Worm (Caenorhabditis elegans) whole organism, L1 larva: Measurements from ENCODE around the gene C02F5.13.

Source experiments
- F16B12.6 ChIP-seq: fragments of 150-350 bp; optimal IDR thresholded peaks from 2 replicates; lab custom pipeline; 2014; ENCODE audit warnings: missing biosample characterization, missing genetic modification characterization
- alr-1 ChIP-seq: fragments of 200-800 bp; sonication (Bioruptor generic); optimal IDR thresholded peaks from 2 replicates; lab custom pipeline; 2018; ENCODE audit warnings: borderline replicate concordance, mild to moderate bottlenecking, missing genetic modification characterization, missing compliant biosample characterization
- ama-1 ChIP-seq: fragments of 150-350 bp; optimal IDR thresholded peaks from 2 replicates; lab custom pipeline; 2014
- blmp-1 ChIP-seq: fragments of 150-350 bp; optimal IDR thresholded peaks from 2 replicates; lab custom pipeline; 2014; ENCODE audit warnings: missing biosample characterization, missing genetic modification characterization
- ceh-8 ChIP-seq: fragments of 200-800 bp; sonication (Bioruptor generic); optimal IDR thresholded peaks from 2 replicates; lab custom pipeline; 2018; ENCODE audit warnings: mild to moderate bottlenecking, missing genetic modification characterization, moderate library complexity, missing compliant biosample characterization
- ceh-82 ChIP-seq, 3 experiments: fragments of 150-350 bp in 1 of 3; sonication (generic microtip) in 2 of 3; optimal IDR thresholded peaks; 2 replicates each; lab custom pipeline; 2014 to 2017; ENCODE audit warnings: missing biosample characterization in 3 of 3, missing genetic modification characterization in 3 of 3
- ceh-88 ChIP-seq: fragments of 200-800 bp; sonication (Bioruptor generic); IDR thresholded peaks from 2 replicates; pipeline ENCODE4 v1.3.6; 2022; ENCODE audit warnings: missing genetic modification characterization, missing compliant biosample characterization
- ceh-90 ChIP-seq: sonication (generic microtip); optimal IDR thresholded peaks from 2 replicates; lab custom pipeline; 2016; ENCODE audit warnings: missing genetic modification characterization, missing compliant biosample characterization
- dpl-1 ChIP-seq, 3 experiments: fragments of 150-350 bp in 2 of 3; sonication (generic microtip) in 1 of 3; optimal IDR thresholded peaks; 2 replicates each; lab custom pipeline; 2014 to 2017; ENCODE audit warnings: missing biosample characterization in 3 of 3, missing genetic modification characterization in 3 of 3, missing genetic modification reagents in 3 of 3
- efl-1 ChIP-seq, 4 experiments: fragments of 150-350 bp; optimal IDR thresholded peaks in 3 of 4; peaks in 1 of 4; 1 replicate in 1 of 4; 2 replicates in 3 of 4; lab custom pipeline; 2014; ENCODE audit warnings: missing biosample characterization in 2 of 4, missing genetic modification characterization in 2 of 4, missing genetic modification reagents in 2 of 4
- egl-13 ChIP-seq: sonication (generic microtip); optimal IDR thresholded peaks from 2 replicates; lab custom pipeline; 2016; ENCODE audit warnings: missing genotype, missing genetic modification reagents, missing genetic modification characterization, missing compliant biosample characterization
- elt-3 ChIP-seq, 6 experiments: fragments of 150-350 bp in 1 of 6; sonication (generic microtip); optimal IDR thresholded peaks; 2 replicates each; lab custom pipeline; 2017 to 2018; ENCODE audit warnings: missing biosample characterization in 6 of 6, missing genetic modification characterization in 6 of 6, inconsistent platforms in 1 of 6
- ets-5 ChIP-seq: fragments of 200-800 bp; sonication (Bioruptor generic); IDR thresholded peaks from 2 replicates; pipeline ENCODE4 v1.3.6; 2022; ENCODE audit warnings: missing genetic modification characterization, missing compliant biosample characterization
- fkh-10 ChIP-seq: sonication (generic microtip); optimal IDR thresholded peaks from 2 replicates; lab custom pipeline; 2017; ENCODE audit warnings: missing biosample characterization, missing genetic modification reagents, missing genetic modification characterization
- fkh-4 ChIP-seq: sonication (generic microtip); optimal IDR thresholded peaks from 2 replicates; lab custom pipeline; 2016; ENCODE audit warnings: missing compliant biosample characterization, missing genetic modification characterization, borderline replicate concordance
- jun-1 ChIP-seq: fragments of 150-350 bp; optimal IDR thresholded peaks from 2 replicates; lab custom pipeline; 2014; ENCODE audit warnings: missing biosample characterization, missing genetic modification reagents, missing genetic modification characterization
- lin-13 ChIP-seq: fragments of 150-350 bp; optimal IDR thresholded peaks from 2 replicates; lab custom pipeline; 2014; ENCODE audit warnings: missing biosample characterization, missing genetic modification reagents, missing genetic modification characterization
- lin-14 ChIP-seq: fragments of 200-800 bp; sonication (Bioruptor generic); optimal IDR thresholded peaks from 2 replicates; lab custom pipeline; 2018; ENCODE audit warnings: mild to moderate bottlenecking, missing genetic modification characterization, moderate library complexity, missing compliant biosample characterization
- lin-15B ChIP-seq: fragments of 150-350 bp; sonication (generic microtip); optimal IDR thresholded peaks from 3 replicates; lab custom pipeline; 2014; ENCODE audit warnings: missing biosample characterization, missing genetic modification characterization
- lin-35 ChIP-seq, 2 experiments: fragments of 150-350 bp; optimal IDR thresholded peaks; 2 replicates each; lab custom pipeline; 2014; ENCODE audit warnings: missing biosample characterization in 2 of 2, missing genetic modification characterization in 2 of 2, missing genetic modification reagents in 2 of 2
- lir-3 ChIP-seq: sonication (generic microtip); optimal IDR thresholded peaks from 2 replicates; lab custom pipeline; 2016; ENCODE audit warnings: mild to moderate bottlenecking, missing genetic modification characterization, moderate library complexity, missing compliant biosample characterization; ENCODE audit not compliant: poor library complexity
- lsy-2 ChIP-seq, 2 experiments: fragments of 150-350 bp; optimal IDR thresholded peaks; 2 replicates each; lab custom pipeline; 2014; ENCODE audit warnings: missing biosample characterization in 2 of 2, missing genetic modification characterization in 2 of 2
- nhr-12 ChIP-seq: sonication (generic microtip); optimal IDR thresholded peaks from 2 replicates; lab custom pipeline; 2017; ENCODE audit warnings: missing biosample characterization, missing genetic modification characterization
- nhr-20 ChIP-seq: sonication (generic microtip); optimal IDR thresholded peaks from 2 replicates; lab custom pipeline; 2016; ENCODE audit warnings: mild to moderate bottlenecking, missing genetic modification characterization, missing compliant biosample characterization
- nhr-237 ChIP-seq: fragments of 150-350 bp; optimal IDR thresholded peaks from 2 replicates; lab custom pipeline; 2014; ENCODE audit warnings: missing biosample characterization, missing genetic modification characterization
- nhr-28 ChIP-seq: fragments of 150-350 bp; optimal IDR thresholded peaks from 2 replicates; lab custom pipeline; 2014; ENCODE audit warnings: missing biosample characterization, missing genetic modification characterization
- nhr-47 ChIP-seq: sonication (generic microtip); optimal IDR thresholded peaks from 2 replicates; lab custom pipeline; 2016; ENCODE audit warnings: mild to moderate bottlenecking, missing genetic modification characterization, moderate library complexity, missing compliant biosample characterization
- nhr-71 ChIP-seq: sonication (generic microtip); optimal IDR thresholded peaks from 2 replicates; lab custom pipeline; 2016; ENCODE audit warnings: mild to moderate bottlenecking, missing genetic modification characterization, moderate library complexity, missing compliant biosample characterization
- nhr-77 ChIP-seq: fragments of 150-350 bp; optimal IDR thresholded peaks from 2 replicates; lab custom pipeline; 2014; ENCODE audit warnings: missing biosample characterization, missing genetic modification characterization
- pqm-1 ChIP-seq: sonication (generic microtip); optimal IDR thresholded peaks from 3 replicates; lab custom pipeline; 2017; ENCODE audit warnings: missing biosample characterization, missing genetic modification characterization
- rnt-1 ChIP-seq: sonication (generic microtip); optimal IDR thresholded peaks from 2 replicates; lab custom pipeline; 2016; ENCODE audit warnings: mild to moderate bottlenecking, missing genetic modification characterization, moderate library complexity, missing compliant biosample characterization
- snpc-4 ChIP-seq: fragments of 150-350 bp; optimal IDR thresholded peaks from 2 replicates; lab custom pipeline; 2014; ENCODE audit warnings: missing biosample characterization, missing genetic modification characterization
- snu-23 ChIP-seq: sonication (generic microtip); optimal IDR thresholded peaks from 2 replicates; lab custom pipeline; 2016; ENCODE audit warnings: missing genetic modification characterization, missing compliant biosample characterization
- sptf-1 ChIP-seq: fragments of 150-350 bp; optimal IDR thresholded peaks from 2 replicates; lab custom pipeline; 2014; ENCODE audit warnings: missing biosample characterization, missing genetic modification characterization
- sup-37 ChIP-seq: fragments of 200-800 bp; sonication (Bioruptor generic); optimal IDR thresholded peaks from 2 replicates; lab custom pipeline; 2018; ENCODE audit warnings: mild to moderate bottlenecking, missing genetic modification characterization, missing compliant biosample characterization
- swsn-7 ChIP-seq: sonication (generic microtip); optimal IDR thresholded peaks from 2 replicates; lab custom pipeline; 2016; ENCODE audit warnings: missing genetic modification characterization, missing compliant biosample characterization
- unc-130 ChIP-seq: fragments of 150-350 bp; optimal IDR thresholded peaks from 2 replicates; lab custom pipeline; 2017; ENCODE audit warnings: missing biosample characterization, missing genetic modification characterization, inconsistent platforms
- unc-30 ChIP-seq: sonication (generic microtip); optimal IDR thresholded peaks from 2 replicates; lab custom pipeline; 2017; ENCODE audit warnings: missing biosample characterization, missing genetic modification characterization
- unc-62 ChIP-seq: fragments of 150-350 bp; optimal IDR thresholded peaks from 2 replicates; lab custom pipeline; 2014; ENCODE audit warnings: missing biosample characterization, missing genetic modification reagents, missing genetic modification characterization
- xbp-1 ChIP-seq: sonication (generic microtip); optimal IDR thresholded peaks from 2 replicates; lab custom pipeline; 2016; ENCODE audit warnings: missing genetic modification characterization, missing compliant biosample characterization
- zag-1 ChIP-seq: fragments of 150-350 bp; optimal IDR thresholded peaks from 2 replicates; lab custom pipeline; 2014; ENCODE audit warnings: missing biosample characterization, missing genetic modification characterization
- zip-4 ChIP-seq: fragments of 200-800 bp; sonication (Bioruptor generic); optimal IDR thresholded peaks from 2 replicates; lab custom pipeline; 2018; ENCODE audit warnings: mild to moderate bottlenecking, missing genetic modification characterization, moderate library complexity, missing compliant biosample characterization

The C02F5.13 gene

ce11 chrIII:8254938-8255337 is 7.8 kb downstream of the C02F5.13 start, which contains the start of gene F09G8.5:
Gene F09G8.5 (plus strand): TSS chrIII:8254975.
- TF ChIP-seq lin-14 (GFP tag; lab: Kevin White, UChicago) (peak; percentile 54), ceh-90 (tag; lab: Kevin White, UChicago) (no peak), nhr-28 (tag; lab: Kevin White, UChicago) (no peak)

ce11 chrIII:8258045-8258444 is 10.9 kb downstream of the C02F5.13 start, which contains the start of gene ncr-2:
Gene ncr-2 (plus strand): TSS chrIII:8258345.
- TF ChIP-seq lin-15B (tag; lab: Kevin White, UChicago) (no peak), egl-13 (tag; lab: Kevin White, UChicago) (no peak), snpc-4 (tag; lab: Kevin White, UChicago) (no peak), fkh-10 (GFP tag; lab: Kevin White, UChicago) (no peak), nhr-237 (tag; lab: Kevin White, UChicago) (no peak), ets-5 (GFP tag; lab: Robert Waterston, UW) (no peak), zip-4 (GFP tag; lab: Kevin White, UChicago) (no peak), ama-1 (lab: Kevin White, UChicago) (no peak), lin-35 (GFP tag; optimal IDR thresholded peaks at IDR 0.05; lab: Kevin White, UChicago) (no peak), dpl-1 (GFP tag; optimal IDR thresholded peaks at IDR 0.05; lab: Kevin White, UChicago) (no peak), unc-62 (GFP tag; lab: Kevin White, UChicago) (no peak), lsy-2 (tag; optimal IDR thresholded peaks at IDR 0.05; lab: Kevin White, UChicago) (no peak), nhr-20 (tag; lab: Kevin White, UChicago) (no peak)

- TF ChIP-seq ceh-8 (GFP tag; lab: Kevin White, UChicago) = peak; percentile 33
- no peak for TF ChIP-seq ceh-82 (tag; optimal IDR thresholded peaks at IDR 0.05; lab: Kevin White, UChicago)
- TF ChIP-seq sup-37 (GFP tag; lab: Kevin White, UChicago) = no peak
- TF ChIP-seq nhr-237 (tag; lab: Kevin White, UChicago) = no peak
These were observed 15.4 kb downstream of the C02F5.13 start for ce11 chrIII:8262599-8262998.

DNA sequence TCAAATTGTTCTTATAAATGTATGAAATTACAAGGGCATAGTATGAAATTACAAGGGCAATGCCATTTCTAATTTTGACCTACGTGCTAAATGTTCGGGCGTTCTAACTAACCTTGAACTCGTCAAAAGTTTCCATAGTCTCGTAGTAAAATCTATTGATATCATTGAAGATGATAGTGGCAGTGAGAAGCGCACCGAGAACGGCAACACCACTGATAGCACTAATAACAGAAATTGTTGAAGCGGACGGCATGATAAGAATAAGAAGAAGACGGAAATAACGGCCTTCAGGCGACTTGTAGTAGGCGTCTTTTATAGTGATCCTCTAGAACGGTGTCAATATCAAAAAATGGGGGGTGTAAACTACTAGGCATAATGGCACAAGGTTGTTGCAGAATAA is 16.2 kb downstream of the C02F5.13 start, which contains the start of gene col-91:
col-91 (minus strand) TSS at position 288 of the 400 bp plus-strand sequence.
- TF ChIP-seq nhr-71 (tag; lab: Kevin White, UChicago) (no peak), lin-14 (GFP tag; lab: Kevin White, UChicago) (peak; percentile 40), elt-3 (tag; optimal IDR thresholded peaks at IDR 0.05; lab: Kevin White, UChicago) (peak in 3 of 6 experiments; percentile 3 to 42 (median 36))

ce11 chrIII:8265753-8266152 is 18.6 kb downstream of the C02F5.13 start, which contains the start of gene mrps-9:
Gene mrps-9 (plus strand): TSS chrIII:8266062.
- TF ChIP-seq sptf-1 (no peak), alr-1 (tag; lab: Kevin White, UChicago) (no peak), dpl-1 (GFP tag; optimal IDR thresholded peaks at IDR 0.05; lab: Kevin White, UChicago) (peak; percentile 11 to 64 (median 37)), fkh-4 (tag; lab: Kevin White, UChicago) (no peak), nhr-77 (tag; lab: Kevin White, UChicago) (no peak), zag-1 (tag; lab: Kevin White, UChicago) (no peak), lin-35 (GFP tag; optimal IDR thresholded peaks at IDR 0.05; lab: Kevin White, UChicago) (peak; percentile 27 to 41), snu-23 (peak; percentile 30), jun-1 (tag; lab: Kevin White, UChicago) (no peak), lir-3 (tag; lab: Kevin White, UChicago) (peak; percentile 30), nhr-12 (no peak), efl-1 (optimal IDR thresholded peaks at IDR 0.05; lab: Kevin White, UChicago) (peak; percentile 30 to 36), efl-1 (GFP tag; optimal IDR thresholded peaks at IDR 0.05 in 1 of 2; lab: Kevin White, UChicago) (peak; percentile 31 to 92), lsy-2 (tag; optimal IDR thresholded peaks at IDR 0.05; lab: Kevin White, UChicago) (peak in 1 of 2 experiments; percentile 60), nhr-20 (tag; lab: Kevin White, UChicago) (peak; percentile 0), nhr-71 (tag; lab: Kevin White, UChicago) (no peak), swsn-7 (tag; lab: Kevin White, UChicago) (peak; percentile 15), unc-130 (tag; lab: Kevin White, UChicago) (no peak), ceh-82 (tag; optimal IDR thresholded peaks at IDR 0.05; lab: Kevin White, UChicago) (no peak), nhr-47 (no peak), ceh-88 (no peak), fkh-10 (GFP tag; lab: Kevin White, UChicago) (no peak), blmp-1 (tag; lab: Kevin White, UChicago) (peak; percentile 78), rnt-1 (tag; lab: Kevin White, UChicago) (peak; percentile 26), F16B12.6 (no peak), lin-14 (GFP tag; lab: Kevin White, UChicago) (peak; percentile 38), pqm-1 (no peak), xbp-1 (tag; lab: Kevin White, UChicago) (peak; percentile 9), lin-13 (GFP tag; lab: Kevin White, UChicago) (no peak), unc-30 (tag; lab: Kevin White, UChicago) (no peak)
